Fruit fly (Drosophila melanogaster) whole organism, embryonic: ENCODE data around the gene Antp.

ENCODE experiments used
- abd-A ChIP-seq: fragments of 200-800 bp; sonication (Bioruptor generic); optimal IDR thresholded peaks from 3 replicates; lab custom pipeline; 2019; ENCODE audit warnings: missing biosample characterization, mild to moderate bottlenecking, missing genetic modification characterization, moderate library complexity
- fu2 ChIP-seq: fragments of 200-800 bp; sonication (Bioruptor generic); optimal IDR thresholded peaks from 2 replicates; lab custom pipeline; 2016; ENCODE audit warnings: missing biosample characterization, missing genetic modification characterization

DNA sequence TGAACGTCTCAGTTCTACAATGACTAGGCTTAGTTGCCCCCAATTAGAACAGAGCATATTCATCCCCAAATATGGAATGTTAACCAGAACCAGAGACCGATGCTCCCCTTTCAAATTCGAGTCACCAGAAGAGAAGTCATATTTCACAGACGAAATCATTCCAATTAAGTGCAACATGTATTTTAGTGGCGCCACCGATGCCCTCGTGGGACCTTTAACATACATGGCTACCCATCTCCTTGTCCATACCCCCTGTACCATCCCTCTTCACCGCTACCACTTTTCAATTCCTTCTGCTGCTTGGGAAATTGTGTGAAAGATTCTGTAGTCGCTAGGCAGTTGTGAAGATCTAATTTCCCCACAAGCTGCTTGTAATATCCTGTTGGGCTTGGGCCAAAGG lies 46.3 kb downstream of the Antp start:
- no peak for TF ChIP-seq fu2 (GFP tag; lab: Kevin White, UChicago)
- TF ChIP-seq abd-A = no peak
